Worm (Caenorhabditis elegans) whole organism, young adult: Measurements from ENCODE around the gene srh-220.
"Not testable (repeated sequence)": the region's sequence is repeated elsewhere in the genome, so short reads cannot be mapped to it uniquely, and the experiment has no call there.

Source experiments
- T07F8.4 ChIP-seq: sonication (generic microtip); optimal IDR thresholded peaks from 2 replicates; lab custom pipeline; 2016; ENCODE audit warnings: mild to moderate bottlenecking, missing genetic modification characterization, moderate library complexity, missing compliant biosample characterization
- ccch-3 ChIP-seq: fragments of 200-800 bp; sonication (Bioruptor generic); optimal IDR thresholded peaks from 2 replicates; lab custom pipeline; 2018; ENCODE audit warnings: mild to moderate bottlenecking, missing genetic modification characterization, missing compliant biosample characterization
- ceh-40 ChIP-seq: fragments of 200-800 bp; sonication (Bioruptor generic); IDR thresholded peaks from 2 replicates; pipeline ENCODE4 v1.3.6; 2022; ENCODE audit warnings: missing genetic modification characterization, missing compliant biosample characterization
- die-1 ChIP-seq: sonication (generic microtip); optimal IDR thresholded peaks from 2 replicates; lab custom pipeline; 2016; ENCODE audit warnings: missing genotype, mild to moderate bottlenecking, missing genetic modification characterization, missing compliant biosample characterization
- dox-1 ChIP-seq: fragments of 200-800 bp; sonication (Bioruptor generic); IDR thresholded peaks from 2 replicates; pipeline ENCODE4 v1.3.6; 2022; ENCODE audit warnings: missing genetic modification reagents, missing genetic modification characterization, missing compliant biosample characterization
- efl-1 ChIP-seq: fragments of 150-350 bp; optimal IDR thresholded peaks from 2 replicates; lab custom pipeline; 2014; ENCODE audit warnings: missing biosample characterization, missing genetic modification reagents, missing genetic modification characterization
- egrh-3 ChIP-seq: fragments of 200-800 bp; sonication (Bioruptor generic); IDR thresholded peaks from 2 replicates; pipeline ENCODE4 v1.3.6; 2022; ENCODE audit warnings: missing genetic modification reagents, missing genetic modification characterization, missing compliant biosample characterization
- ets-4 ChIP-seq: fragments of 200-800 bp; sonication (Bioruptor generic); optimal IDR thresholded peaks from 2 replicates; lab custom pipeline; 2018; ENCODE audit warnings: mild to moderate bottlenecking, missing genetic modification characterization, missing compliant biosample characterization
- gei-17 ChIP-seq: fragments of 200-800 bp; sonication (Bioruptor generic); optimal IDR thresholded peaks from 2 replicates; lab custom pipeline; 2018; ENCODE audit warnings: mild to moderate bottlenecking, missing genetic modification characterization, missing compliant biosample characterization
- hmg-1.2 ChIP-seq: fragments of 200-800 bp; sonication (Bioruptor generic); IDR thresholded peaks from 2 replicates; pipeline ENCODE4 v1.3.6; 2022; ENCODE audit warnings: missing genetic modification reagents, missing genetic modification characterization, missing compliant biosample characterization
- hmg-20 ChIP-seq: fragments of 200-800 bp; sonication (Bioruptor generic); IDR thresholded peaks from 2 replicates; pipeline ENCODE4 v1.3.6; 2022; ENCODE audit warnings: missing genetic modification reagents, missing genetic modification characterization, missing compliant biosample characterization
- lir-1 ChIP-seq: fragments of 200-800 bp; sonication (Bioruptor generic); conservative IDR thresholded peaks from 2 replicates; pipeline ENCODE4 v1.3.6; 2022; ENCODE audit warnings: missing genetic modification reagents, missing genetic modification characterization, missing compliant biosample characterization
- nhr-80 ChIP-seq: sonication (generic microtip); optimal IDR thresholded peaks from 2 replicates; lab custom pipeline; 2016; ENCODE audit warnings: missing genetic modification characterization, missing compliant biosample characterization
- rec-8 ChIP-seq, 2 experiments: sonication (generic microtip); optimal IDR thresholded peaks; 2 replicates each; lab custom pipeline; 2016; ENCODE audit warnings: mild to moderate bottlenecking in 2 of 2, missing genetic modification characterization in 2 of 2, missing genetic modification reagents in 2 of 2, missing genotype in 2 of 2, missing biosample characterization in 1 of 2, missing compliant biosample characterization in 1 of 2, moderate library complexity in 1 of 2
- rpc-1 ChIP-seq, 2 experiments: fragments of 150-350 bp in 1 of 2; sonication (generic microtip) in 1 of 2; optimal IDR thresholded peaks; 2 replicates each; lab custom pipeline; 2014 to 2018; ENCODE audit warnings: missing biosample characterization in 1 of 2, missing genetic modification characterization in 1 of 2, missing genetic modification reagents in 1 of 2, missing genotype in 1 of 2
- snpc-1.3 ChIP-seq: sonication (generic microtip); optimal IDR thresholded peaks from 2 replicates; lab custom pipeline; 2017; ENCODE audit warnings: missing genetic modification characterization, mild to moderate bottlenecking, missing compliant biosample characterization, antibody characterized with exemption, moderate library complexity, missing genotype, missing genetic modification reagents; ENCODE audit not compliant: insufficient read depth
- snpc-4 ChIP-seq, 5 experiments: fragments of 150-350 bp in 1 of 5; sonication (generic microtip) in 4 of 5; optimal IDR thresholded peaks; 2 replicates each; lab custom pipeline; 2014 to 2018; ENCODE audit warnings: missing genetic modification characterization in 5 of 5, missing biosample characterization in 3 of 5, antibody characterized with exemption in 2 of 5, mild to moderate bottlenecking in 2 of 5, missing compliant biosample characterization in 2 of 5, missing genotype in 2 of 5, moderate library complexity in 2 of 5, missing genetic modification reagents in 1 of 5
- somi-1 ChIP-seq: fragments of 200-800 bp; sonication (Bioruptor generic); optimal IDR thresholded peaks from 2 replicates; lab custom pipeline; 2018; ENCODE audit warnings: mild to moderate bottlenecking, missing genetic modification characterization, missing compliant biosample characterization
- unc-130 ChIP-seq: sonication (generic microtip); optimal IDR thresholded peaks from 2 replicates; lab custom pipeline; 2016; ENCODE audit warnings: missing genetic modification reagents, missing genetic modification characterization, missing compliant biosample characterization
- unc-62 ChIP-seq: fragments of 150-350 bp; optimal IDR thresholded peaks from 2 replicates; lab custom pipeline; 2014; ENCODE audit warnings: missing biosample characterization, missing genetic modification reagents, missing genetic modification characterization
- xnd-1 ChIP-seq: sonication (generic microtip); optimal IDR thresholded peaks from 2 replicates; lab custom pipeline; 2016; ENCODE audit warnings: missing genotype, missing genetic modification reagents, missing genetic modification characterization, missing compliant biosample characterization
- zfh-2 ChIP-seq: fragments of 200-800 bp; sonication (Bioruptor generic); conservative IDR thresholded peaks from 2 replicates; pipeline ENCODE4 v1.3.6; 2022; ENCODE audit warnings: missing genetic modification reagents, missing genetic modification characterization, missing compliant biosample characterization
- zim-3 ChIP-seq: sonication (generic microtip); optimal IDR thresholded peaks from 2 replicates; lab custom pipeline; 2017; ENCODE audit warnings: mild to moderate bottlenecking, missing genetic modification characterization, moderate library complexity, missing compliant biosample characterization
- ztf-22 ChIP-seq: fragments of 200-800 bp; sonication (Bioruptor generic); optimal IDR thresholded peaks from 2 replicates; lab custom pipeline; 2018; ENCODE audit warnings: mild to moderate bottlenecking, missing genetic modification characterization, moderate library complexity, missing compliant biosample characterization
- ztf-28 ChIP-seq: fragments of 200-800 bp; sonication (Bioruptor generic); IDR thresholded peaks from 2 replicates; pipeline ENCODE4 v1.3.6; 2022; ENCODE audit warnings: missing genetic modification reagents, missing genetic modification characterization, missing compliant biosample characterization

Gene srh-220

DNA sequence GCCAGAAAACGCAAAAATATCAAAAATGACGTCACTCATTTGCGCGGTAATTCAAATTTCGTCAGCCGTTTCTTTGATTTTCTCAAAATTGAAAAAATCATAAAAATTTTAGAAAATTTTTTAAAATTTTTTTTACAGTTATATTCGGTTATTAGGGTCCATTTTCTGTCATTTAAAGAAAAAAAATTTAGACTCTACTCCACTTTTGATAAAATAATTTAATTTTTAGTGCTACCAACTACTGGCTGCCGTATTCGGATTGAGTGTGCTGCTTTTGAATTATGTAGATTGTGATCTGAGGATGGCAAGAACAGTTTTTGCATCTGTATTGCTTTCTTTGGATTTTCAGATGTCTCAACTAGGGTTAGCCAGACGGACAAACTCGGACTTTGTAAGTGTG, 15.2 kb downstream of the srh-220 start, which contains the start of gene Y46C8AM.1 (continued):
- no peak for TF ChIP-seq snpc-1.3 (tag; lab: Kevin White, UChicago)

ce11 chrIV:3960396-3960795, 17.4 kb downstream of the srh-220 start, which contains the start of gene clec-75:
clec-75 (plus strand) TSS chrIV:3960734.
- TF ChIP-seq nhr-80 (tag; lab: Kevin White, UChicago) (peak; percentile 36), die-1 (tag; lab: Kevin White, UChicago) (no peak)
- TF ChIP-seq, all 124 proteins: peak for 1

DNA sequence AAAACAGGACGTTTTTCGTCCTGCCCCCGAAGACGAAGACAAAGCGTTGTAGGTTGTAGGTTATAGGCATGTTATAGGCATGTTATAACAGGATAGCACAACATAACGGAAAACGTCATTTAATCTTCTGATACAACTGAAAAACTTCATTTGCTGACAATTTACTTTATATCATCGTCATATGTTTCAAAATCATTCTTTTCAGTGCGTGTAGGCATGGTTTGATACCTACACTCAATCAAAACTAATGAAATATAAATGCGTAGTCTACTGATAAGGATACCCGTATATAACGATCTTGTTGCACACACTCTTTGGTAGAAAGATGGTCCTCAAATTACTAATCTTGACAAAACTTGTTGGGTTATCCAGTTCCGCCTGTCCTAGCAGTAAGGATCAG, 21.1 kb downstream of the srh-220 start, which contains the start of gene clec-74:
TSS of gene clec-74 (plus strand) at position 301 of the 400 bp plus-strand sequence.
- TF ChIP-seq somi-1 (GFP tag; lab: Kevin White, UChicago) (no peak), lir-1 (GFP tag; lab: Robert Waterston, UW) (no peak), ceh-40 (GFP tag; lab: Robert Waterston, UW) (no peak), xnd-1 (no peak), ztf-22 (GFP tag; lab: Kevin White, UChicago) (no peak), zim-3 (tag; lab: Kevin White, UChicago) (no peak), hmg-20 (GFP tag; lab: Robert Waterston, UW) (no peak), rpc-1 (optimal IDR thresholded peaks at IDR 0.05; lab: Kevin White, UChicago) (no peak), rpc-1 (tag; optimal IDR thresholded peaks at IDR 0.05; lab: Kevin White, UChicago) (no peak)
- TF ChIP-seq, all 124 proteins: peak for 0

ce11 chrIV:3956095-3956494, 21.7 kb downstream of the srh-220 start, which contains the start of gene clec-73:
clec-73 (minus strand) TSS chrIV:3956195.
- no peak for TF ChIP-seq gei-17 (GFP tag; lab: Kevin White, UChicago)
- no peak for TF ChIP-seq T07F8.4
- no peak for TF ChIP-seq unc-130 (GFP tag; lab: Kevin White, UChicago)
- TF ChIP-seq egrh-3 (GFP tag; lab: Robert Waterston, UW) = no peak
- no peak for TF ChIP-seq ccch-3 (GFP tag; lab: Kevin White, UChicago)

DNA sequence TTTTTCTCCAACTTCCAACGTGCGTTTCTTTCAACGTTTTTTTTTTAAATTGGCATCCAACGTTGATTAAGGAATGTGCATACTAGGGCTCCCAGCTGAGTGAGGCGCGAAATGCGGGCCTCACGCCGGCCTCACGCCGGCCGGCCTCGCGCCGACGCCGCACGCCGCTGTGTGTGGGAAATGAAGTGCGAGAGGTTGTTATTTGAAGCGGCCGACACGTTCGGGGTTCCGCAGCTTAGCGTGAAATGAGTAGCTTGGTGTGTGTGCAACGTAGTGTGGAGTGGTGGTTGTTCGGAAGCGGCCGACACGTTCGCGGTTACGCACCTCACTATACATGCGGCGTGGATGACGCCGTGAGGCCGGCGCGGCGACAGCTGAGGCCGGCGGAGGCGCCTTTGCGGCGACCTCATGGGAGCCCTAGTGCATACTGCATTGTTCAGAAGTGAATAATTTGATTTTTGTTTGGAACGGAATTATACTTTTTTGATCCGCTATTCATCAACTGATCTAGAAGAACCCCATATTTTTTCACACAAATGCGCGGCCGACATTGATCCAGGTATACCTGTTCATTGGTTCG, 30.3 kb downstream of the srh-220 start:
- TF ChIP-seq zfh-2 (GFP tag; lab: Robert Waterston, UW) (peak; percentile 86), hmg-1.2 (GFP tag; lab: Robert Waterston, UW) (peak; percentile 37), ztf-28 (GFP tag; lab: Robert Waterston, UW) (0 out of 2 replicates have a peak, but pooled peaks have one; percentile 33), egrh-3 (GFP tag; lab: Robert Waterston, UW) (peak; percentile 74; the same call in 1 of the 2 replicates), dox-1 (GFP tag; lab: Robert Waterston, UW) (peak; percentile 7; the same call in 1 of the 2 replicates), snpc-4 (tag; optimal IDR thresholded peaks at IDR 0.05; lab: Kevin White, UChicago) (peak in 1 of 4 experiments; percentile 81)
- not testable (repeated sequence) for TF ChIP-seq snpc-4 (GFP tag; optimal IDR thresholded peaks at IDR 0.05; lab: Kevin White, UChicago)

- TF ChIP-seq nhr-80 (tag; lab: Kevin White, UChicago) = peak; percentile 90
- TF ChIP-seq rec-8 (tag; optimal IDR thresholded peaks at IDR 0.05; lab: Kevin White, UChicago) = no peak
- peak; percentile 62 for TF ChIP-seq ets-4 (GFP tag; lab: Kevin White, UChicago)
- peak; percentile 43 for TF ChIP-seq unc-62
- TF ChIP-seq dox-1 (GFP tag; lab: Robert Waterston, UW) = peak; percentile 19; the same call in 1 of the 2 replicates
- TF ChIP-seq efl-1 (GFP tag; lab: Kevin White, UChicago) = no peak
Measured at ce11 chrIV:3944459-3944858, 33.4 kb downstream of the srh-220 start, which contains the start of gene clec-72. clec-72 (plus strand) TSS chrIV:3944816.
